Fruit fly (Drosophila melanogaster) whole organism, adult: ENCODE data around the gene TfAP-2.

Source experiments
- CG11617 ChIP-seq: fragments of 200-800 bp; sonication (Bioruptor generic); optimal IDR thresholded peaks from 2 replicates; lab custom pipeline; 2017; ENCODE audit warnings: mild to moderate bottlenecking, missing biosample characterization, missing genetic modification reagents, missing genetic modification characterization
- CG12768 ChIP-seq: fragments of 200-800 bp; sonication (Bioruptor generic); optimal IDR thresholded peaks from 2 replicates; lab custom pipeline; 2017; ENCODE audit warnings: missing biosample characterization, missing genetic modification characterization, mild to moderate bottlenecking, moderate library complexity, missing genetic modification reagents
- CG14711 ChIP-seq: fragments of 200-800 bp; sonication (Bioruptor generic); optimal IDR thresholded peaks from 2 replicates; lab custom pipeline; 2018; ENCODE audit warnings: missing biosample characterization, mild to moderate bottlenecking, missing genetic modification characterization, moderate library complexity
- CG1620 ChIP-seq: fragments of 200-800 bp; sonication (Bioruptor generic); optimal IDR thresholded peaks from 2 replicates; lab custom pipeline; 2016; ENCODE audit warnings: missing biosample characterization, missing genetic modification characterization
- CG33017 ChIP-seq: fragments of 200-800 bp; sonication (Bioruptor generic); optimal IDR thresholded peaks from 2 replicates; lab custom pipeline; 2018; ENCODE audit warnings: missing biosample characterization, mild to moderate bottlenecking, missing genetic modification characterization, moderate library complexity
- CG5204 ChIP-seq: fragments of 200-800 bp; sonication (Bioruptor generic); optimal IDR thresholded peaks from 2 replicates; lab custom pipeline; 2016; ENCODE audit warnings: missing biosample characterization, missing genetic modification characterization
- CG7045 ChIP-seq: fragments of 200-800 bp; sonication (Bioruptor generic); optimal IDR thresholded peaks from 2 replicates; lab custom pipeline; 2017; ENCODE audit warnings: missing biosample characterization, mild to moderate bottlenecking, missing genetic modification characterization
- CG7101 ChIP-seq: fragments of 200-800 bp; sonication (Bioruptor generic); optimal IDR thresholded peaks from 2 replicates; lab custom pipeline; 2018; ENCODE audit warnings: missing biosample characterization, mild to moderate bottlenecking, missing genetic modification characterization, moderate library complexity
- Clk ChIP-seq: fragments of 200-800 bp; sonication (Bioruptor generic); optimal IDR thresholded peaks from 2 replicates; lab custom pipeline; 2017; ENCODE audit warnings: missing biosample characterization, missing genetic modification characterization
- Crg-1 ChIP-seq: fragments of 200-800 bp; sonication (Bioruptor generic); optimal IDR thresholded peaks from 2 replicates; lab custom pipeline; 2016; ENCODE audit warnings: missing biosample characterization, missing genetic modification characterization
- Hr96 ChIP-seq: fragments of 200-800 bp; sonication (Bioruptor generic); optimal IDR thresholded peaks from 2 replicates; lab custom pipeline; 2016; ENCODE audit warnings: missing biosample characterization, missing genetic modification characterization
- Mnt ChIP-seq: fragments of 200-800 bp; sonication (Bioruptor generic); optimal IDR thresholded peaks from 2 replicates; lab custom pipeline; 2016; ENCODE audit warnings: missing biosample characterization, mild to moderate bottlenecking, missing genetic modification characterization
- bab1 ChIP-seq: fragments of 200-800 bp; sonication (Bioruptor generic); optimal IDR thresholded peaks from 3 replicates; lab custom pipeline; 2019; ENCODE audit warnings: missing biosample characterization, mild to moderate bottlenecking, missing genetic modification characterization, moderate library complexity
- cic ChIP-seq: fragments of 200-800 bp; sonication (Bioruptor generic); optimal IDR thresholded peaks from 2 replicates; lab custom pipeline; 2017; ENCODE audit warnings: missing biosample characterization, mild to moderate bottlenecking, missing genetic modification characterization, moderate library complexity
- cnc ChIP-seq, 2 experiments: fragments of >200 bp; optimal IDR thresholded peaks; 2 replicates each; lab custom pipeline; 2017
- kay ChIP-seq: fragments of 200-800 bp; sonication (Bioruptor generic); peaks from one replicate; lab custom pipeline; 2016; ENCODE audit warnings: missing biosample characterization, missing genetic modification characterization, borderline replicate concordance
- ovo ChIP-seq: fragments of 200-800 bp; sonication (Bioruptor generic); optimal IDR thresholded peaks from 2 replicates; lab custom pipeline; 2016; ENCODE audit warnings: missing biosample characterization, missing genetic modification characterization
- pad ChIP-seq: fragments of 200-800 bp; sonication (Bioruptor generic); optimal IDR thresholded peaks from 3 replicates; lab custom pipeline; 2017; ENCODE audit warnings: missing biosample characterization, missing genetic modification characterization, mild to moderate bottlenecking, moderate library complexity, missing genetic modification reagents
- tj ChIP-seq: fragments of 200-800 bp; sonication (Bioruptor generic); optimal IDR thresholded peaks from 3 replicates; lab custom pipeline; 2017; ENCODE audit warnings: missing biosample characterization, mild to moderate bottlenecking, missing genetic modification characterization, moderate library complexity
- toe ChIP-seq: fragments of 200-800 bp; sonication (Bioruptor generic); optimal IDR thresholded peaks from 2 replicates; lab custom pipeline; 2016; ENCODE audit warnings: missing biosample characterization, missing genetic modification characterization

The TfAP-2 gene

dm6 chr3L:21635208-21635607, 48.6 kb downstream of the TfAP-2 start, which contains the start of gene ORMDL:
ORMDL (plus strand) TSS chr3L:21635305.
- no peak for TF ChIP-seq cic
- no peak for TF ChIP-seq CG5204
- no peak for TF ChIP-seq toe (GFP tag; lab: Kevin White, UChicago)
- no peak for TF ChIP-seq tj
- TF ChIP-seq pad (GFP tag; lab: Kevin White, UChicago), result no peak
- TF ChIP-seq CG7101 (tag; lab: Kevin White, UChicago), result no peak
- TF ChIP-seq CG11617, result no peak
- no peak for TF ChIP-seq CG12768 (GFP tag; lab: Kevin White, UChicago)
- TF ChIP-seq kay (GFP tag; lab: Kevin White, UChicago), result no peak
- TF ChIP-seq bab1, result no peak

dm6 chr3L:21636265-21636993, 49.8 kb downstream of the TfAP-2 start, which contains the start of gene CG32444:
CG32444 (plus strand) TSS chr3L:21636947.
- peak; percentile 33 for TF ChIP-seq pad (GFP tag; lab: Kevin White, UChicago)
- peak; percentile 37 for TF ChIP-seq Mnt (GFP tag; lab: Kevin White, UChicago)
- TF ChIP-seq tj, result no peak
- TF ChIP-seq ovo (GFP tag; lab: Kevin White, UChicago), result no peak
- no peak for TF ChIP-seq Crg-1 (GFP tag; lab: Kevin White, UChicago)
- peak; percentile 65 for TF ChIP-seq CG12768 (GFP tag; lab: Kevin White, UChicago)
- TF ChIP-seq Clk (GFP tag; lab: Kevin White, UChicago), result no peak
- no peak for TF ChIP-seq CG1620 (GFP tag; lab: Kevin White, UChicago)
- peak; percentile 17 for TF ChIP-seq CG7101 (tag; lab: Kevin White, UChicago)
- peak; percentile 71 for TF ChIP-seq cic
- TF ChIP-seq CG5204, result no peak
- TF ChIP-seq bab1, result no peak
- TF ChIP-seq kay (GFP tag; lab: Kevin White, UChicago), result no peak
- TF ChIP-seq Hr96, result no peak
- TF ChIP-seq CG7045, result peak; percentile 37
- TF ChIP-seq CG14711 (tag; lab: Kevin White, UChicago), result no peak
- no peak for TF ChIP-seq toe (GFP tag; lab: Kevin White, UChicago)
- no peak for TF ChIP-seq cnc (optimal IDR thresholded peaks at IDR 0.05; lab: Kevin White, UChicago)
- no peak for TF ChIP-seq CG11617
- TF ChIP-seq CG33017 (tag; lab: Kevin White, UChicago), result peak; percentile 8

DNA sequence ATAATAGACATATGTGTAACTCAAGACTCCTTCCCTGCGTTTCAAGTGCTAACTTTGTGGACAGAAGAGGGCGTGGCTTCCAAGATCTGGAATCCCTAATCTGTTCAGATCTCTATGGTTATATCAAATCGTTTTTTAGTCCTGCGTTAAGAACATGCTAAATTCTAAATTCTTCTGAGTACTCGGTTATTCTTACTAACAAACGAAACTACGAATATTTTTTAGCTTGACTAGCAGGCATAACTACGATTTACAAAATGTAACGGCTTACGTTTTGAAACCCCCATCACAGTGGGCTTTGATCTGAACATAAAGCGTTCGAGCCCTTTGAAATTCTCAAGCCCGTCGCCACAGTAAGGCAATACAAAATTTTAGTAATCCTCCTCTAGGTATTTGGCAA, 52.4 kb downstream of the TfAP-2 start, which contains the start of gene CG32445:
CG32445 (plus strand) TSS at position 301 of the 400 bp plus-strand sequence.
- TF ChIP-seq tj (no peak), CG12768 (GFP tag; lab: Kevin White, UChicago) (no peak), Hr96 (no peak), CG5204 (no peak), bab1 (no peak), cnc (optimal IDR thresholded peaks at IDR 0.05; lab: Kevin White, UChicago) (no peak), Crg-1 (GFP tag; lab: Kevin White, UChicago) (no peak), CG7101 (tag; lab: Kevin White, UChicago) (no peak), Mnt (GFP tag; lab: Kevin White, UChicago) (no peak), CG7045 (no peak), Clk (GFP tag; lab: Kevin White, UChicago) (no peak), CG14711 (tag; lab: Kevin White, UChicago) (no peak), pad (GFP tag; lab: Kevin White, UChicago) (no peak), kay (GFP tag; lab: Kevin White, UChicago) (no peak)

dm6 chr3L:21640815-21641214, 54.2 kb downstream of the TfAP-2 start, which contains the start of gene Atox1:
Atox1 (plus strand) TSS chr3L:21640995.
- TF ChIP-seq toe (GFP tag; lab: Kevin White, UChicago), result peak; percentile 35
- TF ChIP-seq CG12768 (GFP tag; lab: Kevin White, UChicago), result peak; percentile 26
- peak; percentile 44 for TF ChIP-seq CG7101 (tag; lab: Kevin White, UChicago)
- TF ChIP-seq CG7045, result peak; percentile 9
- TF ChIP-seq cic, result peak; percentile 38
- TF ChIP-seq Mnt (GFP tag; lab: Kevin White, UChicago), result no peak
- TF ChIP-seq CG1620 (GFP tag; lab: Kevin White, UChicago), result peak; percentile 33
- TF ChIP-seq tj, result no peak
- peak; percentile 75 for TF ChIP-seq bab1
- TF ChIP-seq kay (GFP tag; lab: Kevin White, UChicago), result no peak
- TF ChIP-seq CG14711 (tag; lab: Kevin White, UChicago), result peak; percentile 17
- TF ChIP-seq Clk (GFP tag; lab: Kevin White, UChicago), result no peak
- TF ChIP-seq pad (GFP tag; lab: Kevin White, UChicago), result peak; percentile 29
- TF ChIP-seq CG11617, result no peak
- no peak for TF ChIP-seq ovo (GFP tag; lab: Kevin White, UChicago)
- TF ChIP-seq CG5204, result no peak
- no peak for TF ChIP-seq CG33017 (tag; lab: Kevin White, UChicago)
- TF ChIP-seq Crg-1 (GFP tag; lab: Kevin White, UChicago), result peak; percentile 10
- TF ChIP-seq cnc (optimal IDR thresholded peaks at IDR 0.05; lab: Kevin White, UChicago), result no peak
- TF ChIP-seq Hr96, result no peak

- TF ChIP-seq CG5204 (no peak), CG11617 (no peak), tj (no peak), ovo (GFP tag; lab: Kevin White, UChicago) (no peak), cic (no peak), kay (GFP tag; lab: Kevin White, UChicago) (no peak), Clk (GFP tag; lab: Kevin White, UChicago) (no peak), Hr96 (no peak), cnc (optimal IDR thresholded peaks at IDR 0.05; lab: Kevin White, UChicago) (no peak), CG1620 (GFP tag; lab: Kevin White, UChicago) (no peak), CG7045 (no peak), Mnt (GFP tag; lab: Kevin White, UChicago) (no peak), pad (GFP tag; lab: Kevin White, UChicago) (no peak), CG14711 (tag; lab: Kevin White, UChicago) (no peak), Crg-1 (GFP tag; lab: Kevin White, UChicago) (no peak)
Measured at dm6 chr3L:21642908-21643572, 56.4 kb downstream of the TfAP-2 start.
